Fruit fly (Drosophila melanogaster): ENCODE results near the gene CG43127.

DNA sequence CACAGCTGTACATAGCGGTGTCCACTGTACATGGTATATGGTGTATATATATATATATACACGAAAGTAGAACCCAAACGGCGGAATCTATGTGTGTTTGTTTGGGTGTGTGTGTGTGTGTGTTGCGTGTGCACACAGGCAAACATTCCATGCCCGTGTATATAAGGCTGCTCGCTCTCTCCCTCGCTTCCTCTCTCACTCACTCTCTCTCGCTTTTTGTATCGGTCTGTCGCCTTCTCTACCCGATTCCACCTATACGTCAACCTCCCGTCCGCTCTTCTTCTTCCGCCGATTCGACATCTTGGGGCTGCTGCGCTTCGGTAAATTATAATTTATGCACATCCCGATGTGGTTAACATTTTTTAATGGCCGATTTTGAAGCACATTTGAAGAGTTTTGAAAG is 48.7 kb upstream of the CG43127 start:
- no peak for TF ChIP-seq jim (GFP tag; optimal IDR thresholded peaks at IDR 0.05)
- TF ChIP-seq Rel (GFP tag; optimal IDR thresholded peaks at IDR 0.05), result peak; percentile 18
- TF ChIP-seq Rel (tag; optimal IDR thresholded peaks at IDR 0.05), result peak; percentile 30
- no peak for TF ChIP-seq lola (GFP tag; optimal IDR thresholded peaks at IDR 0.05)
- TF ChIP-seq Myc (optimal IDR thresholded peaks at IDR 0.05), result no peak
- TF ChIP-seq h (GFP tag; optimal IDR thresholded peaks at IDR 0.05), result no peak
- no peak for TF ChIP-seq usp (GFP tag; optimal IDR thresholded peaks at IDR 0.05)
- peak; percentile 25 for TF ChIP-seq psq (GFP tag; optimal IDR thresholded peaks at IDR 0.05)
- no peak for TF ChIP-seq CrebA (GFP tag; optimal IDR thresholded peaks at IDR 0.05; ENCODE audit: borderline replicate concordance)
- no peak for TF ChIP-seq GATAd (GFP tag; optimal IDR thresholded peaks at IDR 0.05)
- TF ChIP-seq sage (GFP tag; optimal IDR thresholded peaks at IDR 0.05), result no peak
